Worm (Caenorhabditis elegans): ENCODE measurements around the gene lelo-2.

The lelo-2 gene

DNA sequence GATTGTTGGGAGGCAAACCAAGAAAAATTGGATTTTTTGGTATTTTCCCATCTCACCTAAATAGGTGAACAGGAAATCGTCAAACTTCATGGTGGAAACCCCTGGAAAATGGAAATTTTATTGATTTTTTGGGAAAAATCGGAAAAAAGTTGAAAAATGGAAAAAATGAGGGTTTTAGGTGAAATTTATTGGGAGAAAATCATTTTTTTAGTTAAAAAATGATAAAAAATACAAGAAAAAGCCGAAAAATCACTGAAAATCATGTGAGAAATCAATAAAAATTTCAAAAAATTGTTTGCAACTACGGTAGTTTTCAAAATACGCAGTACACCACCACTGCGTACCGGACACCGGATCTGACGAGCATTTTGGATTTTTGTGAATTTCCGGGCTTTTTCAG lies at the start of gene lelo-2:
TSS of gene lelo-2 (minus strand) at position 101 of the 400 bp plus-strand sequence.
- TF ChIP-seq bed-3 (GFP tag; optimal IDR thresholded peaks at IDR 0.05) (no peak), unc-120 (tag; optimal IDR thresholded peaks at IDR 0.05; ENCODE audit: poor library complexity, severe bottlenecking) (no peak), lin-32 (GFP tag; optimal IDR thresholded peaks at IDR 0.05) (no peak), nhr-2 (tag; optimal IDR thresholded peaks at IDR 0.05) (no peak), unc-62 (GFP tag; optimal IDR thresholded peaks at IDR 0.05) (no peak), lsy-2 (tag; optimal IDR thresholded peaks at IDR 0.05) (no peak), ztf-11 (tag; optimal IDR thresholded peaks at IDR 0.05) (no peak), ces-1 (GFP tag; optimal IDR thresholded peaks at IDR 0.05) (no peak), ceh-39 (tag; optimal IDR thresholded peaks at IDR 0.05) (no peak), snpc-4 (tag; optimal IDR thresholded peaks at IDR 0.05) (no peak), nhr-12 (tag; optimal IDR thresholded peaks at IDR 0.05) (no peak), elt-3 (tag; optimal IDR thresholded peaks at IDR 0.05) (no peak), drap-1 (GFP tag; optimal IDR thresholded peaks at IDR 0.05) (no peak), tbx-8 (GFP tag; optimal IDR thresholded peaks at IDR 0.05) (no peak)

DNA sequence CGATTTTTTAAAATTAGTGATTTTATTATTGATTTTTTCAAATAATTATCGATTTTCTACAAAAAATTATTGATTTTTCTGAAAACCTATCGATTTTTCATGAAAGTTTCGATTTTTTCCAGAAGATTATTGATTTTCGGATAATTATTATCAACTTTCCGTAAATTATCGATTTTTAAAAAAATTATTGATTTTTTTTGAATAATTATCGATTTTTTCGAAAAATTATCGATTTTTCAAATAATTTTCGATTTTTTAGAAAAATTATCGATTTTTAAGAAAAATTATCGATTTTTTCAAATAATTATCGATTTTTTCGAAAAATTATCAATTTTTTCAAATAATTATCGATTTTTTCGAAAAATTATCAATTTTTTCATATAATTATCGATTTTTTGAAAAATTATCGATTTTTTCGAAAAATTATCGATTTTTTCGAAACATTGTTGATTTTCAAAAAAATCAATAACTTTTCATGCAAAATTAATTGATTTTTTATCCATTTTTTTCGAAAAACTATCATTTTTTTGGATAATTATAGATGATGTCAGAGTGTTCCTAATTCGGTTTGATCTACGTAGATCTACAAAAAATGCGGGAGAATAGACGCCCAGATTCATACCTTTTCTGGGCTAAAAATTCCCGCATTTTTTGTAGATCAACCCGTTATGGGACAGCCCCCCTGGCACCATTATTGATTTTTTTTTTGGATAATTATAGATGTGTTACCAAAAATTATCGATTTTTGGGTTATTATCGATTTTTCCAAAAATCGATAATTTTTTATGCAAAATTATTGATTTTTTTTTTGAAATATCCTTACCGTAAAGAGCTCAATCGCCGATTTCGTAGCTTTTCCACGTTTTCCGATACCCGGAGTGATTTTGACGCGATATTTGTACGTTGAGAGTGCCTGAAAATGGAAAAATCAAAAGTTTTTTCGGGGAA lies 41.6 kb upstream of the lelo-2 start:
- no peak for TF ChIP-seq nhr-28 (tag; optimal IDR thresholded peaks at IDR 0.05)
- peak; percentile 35 for TF ChIP-seq ceh-39 (tag; optimal IDR thresholded peaks at IDR 0.05)

DNA sequence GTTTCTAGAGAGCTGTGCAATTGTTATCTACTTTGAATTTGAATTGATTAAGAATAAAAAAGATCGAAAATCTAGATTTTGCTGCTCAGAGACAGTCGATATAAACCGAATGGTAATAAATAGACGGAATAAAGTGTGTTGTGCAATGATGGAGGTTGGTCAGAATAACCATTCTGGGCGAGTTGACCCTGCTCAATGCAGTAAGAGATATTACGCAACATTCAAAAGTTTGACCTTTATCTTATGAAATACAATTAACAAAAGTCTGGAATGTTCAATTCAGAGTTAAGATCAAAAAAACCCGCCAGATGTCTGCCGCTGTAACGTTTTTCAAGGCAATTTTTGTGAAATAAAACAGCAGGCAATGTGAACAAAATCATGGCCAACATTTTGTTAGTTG lies 29.8 kb upstream of the lelo-2 start:
- TF ChIP-seq nhr-28 (tag; optimal IDR thresholded peaks at IDR 0.05) (no peak), zip-8 (tag; optimal IDR thresholded peaks at IDR 0.05) (peak; percentile 95), nhr-2 (tag; optimal IDR thresholded peaks at IDR 0.05) (peak; percentile 45)

DNA sequence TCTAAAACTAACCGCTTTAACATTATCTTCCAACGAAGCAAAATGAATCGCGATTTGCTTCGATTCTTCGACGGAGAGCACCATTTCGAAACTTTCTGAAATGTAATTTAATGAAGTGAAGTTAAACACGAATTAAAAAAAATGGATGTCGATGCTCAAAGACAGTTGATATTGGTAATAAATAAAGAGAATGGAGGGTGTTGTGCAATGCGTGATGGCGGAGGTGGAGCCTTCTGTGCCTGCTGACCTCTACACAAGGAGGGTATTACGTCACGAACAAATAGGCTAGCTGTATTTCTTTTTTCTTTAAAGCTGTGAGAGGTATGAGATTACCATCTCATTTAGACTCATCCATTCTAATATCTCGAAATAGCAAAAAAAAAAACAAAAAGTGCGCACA lies 28.6 kb upstream of the lelo-2 start, which contains the start of gene Y82E9BR.17:
TSS of gene Y82E9BR.17 (minus strand) at position 101 of the 400 bp plus-strand sequence.
- TF ChIP-seq ces-1 (GFP tag; optimal IDR thresholded peaks at IDR 0.05) (no peak), zip-8 (tag; optimal IDR thresholded peaks at IDR 0.05) (peak; percentile 73), lin-32 (GFP tag; optimal IDR thresholded peaks at IDR 0.05) (no peak), nhr-2 (tag; optimal IDR thresholded peaks at IDR 0.05) (peak; percentile 24)

DNA sequence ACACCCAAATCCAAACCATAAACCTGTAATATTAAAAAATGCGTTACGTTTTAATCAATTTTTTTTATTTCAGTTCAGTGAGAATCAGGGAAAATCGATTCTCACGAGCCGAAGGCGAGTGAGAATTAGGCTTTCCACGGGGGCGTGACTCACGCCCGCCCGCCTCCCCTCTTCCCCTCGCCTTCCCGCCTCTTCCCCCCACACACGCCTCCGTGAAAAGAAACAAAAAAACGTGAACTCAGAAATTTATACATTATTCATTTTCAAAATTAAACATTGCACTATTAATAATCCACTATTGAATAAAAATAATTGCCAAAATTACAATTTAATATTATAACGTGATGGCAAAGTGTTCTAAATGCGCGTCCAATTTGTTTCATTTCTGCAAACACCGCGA lies 19.7 kb upstream of the lelo-2 start:
- TF ChIP-seq ceh-83 (GFP tag; optimal IDR thresholded peaks at IDR 0.05): peak; percentile 76
- no peak for TF ChIP-seq hlh-1 (tag; optimal IDR thresholded peaks at IDR 0.05)
- no peak for TF ChIP-seq ham-2 (GFP tag; optimal IDR thresholded peaks at IDR 0.05)
- no peak for TF ChIP-seq zip-8 (tag; optimal IDR thresholded peaks at IDR 0.05)

DNA sequence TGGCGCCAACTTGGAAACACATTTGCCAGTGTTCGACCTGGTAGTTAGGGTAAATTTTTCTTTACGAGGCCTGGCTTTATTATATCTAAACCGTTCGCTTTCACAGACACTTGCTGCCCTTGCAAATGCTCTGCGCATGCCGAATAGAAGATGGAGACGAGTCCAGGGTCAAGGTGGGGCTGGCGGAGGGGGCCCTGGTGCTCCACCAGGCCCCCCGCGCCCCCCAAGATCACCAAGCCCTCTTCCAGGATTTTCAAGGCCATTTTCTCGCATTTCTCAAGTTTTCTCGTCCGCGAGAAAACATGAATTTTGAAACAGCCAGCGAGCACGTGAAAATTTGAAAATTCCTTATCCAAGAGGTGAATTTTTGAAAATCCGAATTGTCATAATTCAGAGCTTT lies 12.6 kb upstream of the lelo-2 start:
- no peak for TF ChIP-seq lsy-2 (tag; optimal IDR thresholded peaks at IDR 0.05)
- no peak for TF ChIP-seq ceh-43 (GFP tag; optimal IDR thresholded peaks at IDR 0.05)
- no peak for TF ChIP-seq elt-1 (tag; optimal IDR thresholded peaks at IDR 0.05; ENCODE audit: borderline replicate concordance, insufficient read depth)
- no peak for TF ChIP-seq tbx-8 (GFP tag; optimal IDR thresholded peaks at IDR 0.05)
- no peak for TF ChIP-seq nhr-76 (tag; optimal IDR thresholded peaks at IDR 0.05)
- no peak for TF ChIP-seq flh-1 (GFP tag; optimal IDR thresholded peaks at IDR 0.05)
- no peak for TF ChIP-seq mab-5 (tag; optimal IDR thresholded peaks at IDR 0.05)
- no peak for TF ChIP-seq ces-1 (GFP tag; optimal IDR thresholded peaks at IDR 0.05)
- TF ChIP-seq M03D4.4 (tag; optimal IDR thresholded peaks at IDR 0.05): no peak
- TF ChIP-seq ham-2 (GFP tag; optimal IDR thresholded peaks at IDR 0.05): no peak
- TF ChIP-seq nhr-2 (tag; optimal IDR thresholded peaks at IDR 0.05): no peak
- TF ChIP-seq nhr-12 (tag; optimal IDR thresholded peaks at IDR 0.05): no peak
- no peak for TF ChIP-seq lin-32 (GFP tag; optimal IDR thresholded peaks at IDR 0.05)
- no peak for TF ChIP-seq zip-8 (tag; optimal IDR thresholded peaks at IDR 0.05)

DNA sequence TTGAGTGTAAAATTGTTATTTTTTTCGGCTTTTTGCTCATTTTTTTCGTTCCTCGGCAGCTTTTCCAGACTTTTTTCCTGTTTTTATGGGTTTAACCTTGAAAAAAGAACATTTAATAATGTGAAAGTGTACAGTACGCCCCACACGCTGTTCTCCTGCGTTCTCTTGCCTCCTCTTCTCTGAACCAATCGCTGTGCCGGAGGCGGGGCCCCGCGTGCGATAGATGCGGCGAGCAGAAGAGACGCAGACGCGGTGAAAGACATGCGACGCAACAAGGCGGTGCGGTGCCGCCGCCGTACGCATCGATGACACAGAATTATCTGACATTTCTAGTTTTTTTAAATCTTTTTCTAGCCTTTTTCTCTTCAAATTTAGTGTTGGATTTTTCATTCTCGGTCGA lies 9.7 kb upstream of the lelo-2 start:
- TF ChIP-seq bed-3 (GFP tag; optimal IDR thresholded peaks at IDR 0.05) (no peak), lsy-2 (tag; optimal IDR thresholded peaks at IDR 0.05) (peak; percentile 92), nhr-28 (tag; optimal IDR thresholded peaks at IDR 0.05) (no peak), ceh-83 (GFP tag; optimal IDR thresholded peaks at IDR 0.05) (peak; percentile 35), mab-5 (tag; optimal IDR thresholded peaks at IDR 0.05) (no peak)

Measured in whole organism, mixed stage, embryonic.